Fruit fly (Drosophila melanogaster): ENCODE measurements around the gene jp.

Gene jp

dm6 chr2L:9594625-9595300, 28.2 kb upstream of the jp start (continued):
- TF ChIP-seq al (GFP tag; IDR thresholded peaks at IDR 0.05) (no peak), CG14667 (GFP tag; IDR thresholded peaks at IDR 0.05) (0 out of 2 replicates have a peak, but pooled peaks have one; percentile 13), TFAM (GFP tag; optimal IDR thresholded peaks at IDR 0.05) (no peak), CkIIα-i1 (GFP tag; IDR thresholded peaks at IDR 0.05) (no peak), luna (GFP tag; optimal IDR thresholded peaks at IDR 0.05) (no peak), Med (GFP tag) (no peak), Adf1 (GFP tag; IDR thresholded peaks at IDR 0.05) (no peak), Kr (GFP tag; optimal IDR thresholded peaks at IDR 0.05) (no peak), CG10209 (GFP tag; optimal IDR thresholded peaks at IDR 0.05) (peak; percentile 44), ac (GFP tag; optimal IDR thresholded peaks at IDR 0.05) (no peak), CG18764 (GFP tag; optimal IDR thresholded peaks at IDR 0.05) (peak; percentile 11), Sry-δ (GFP tag; optimal IDR thresholded peaks at IDR 0.05) (no peak), kah (GFP tag; optimal IDR thresholded peaks at IDR 0.05) (no peak), Doc2 (GFP tag; IDR thresholded peaks at IDR 0.05) (no peak), kni (GFP tag; optimal IDR thresholded peaks at IDR 0.05) (no peak), Asciz (GFP tag; optimal IDR thresholded peaks at IDR 0.05) (no peak), CG15601 (tag; optimal IDR thresholded peaks at IDR 0.05) (peak; percentile 43), slp2 (GFP tag; optimal IDR thresholded peaks at IDR 0.05) (no peak), CG2202 (tag; optimal IDR thresholded peaks at IDR 0.05) (peak; percentile 46), MBD-R2 (GFP tag; IDR thresholded peaks at IDR 0.05) (no peak), phol (tag; optimal IDR thresholded peaks at IDR 0.05) (peak; percentile 73), CG34224 (GFP tag; IDR thresholded peaks at IDR 0.05; ENCODE audit: partially characterized antibody) (no peak), Max (GFP tag; optimal IDR thresholded peaks at IDR 0.05) (no peak), B-H1 (GFP tag; IDR thresholded peaks at IDR 0.05) (no peak), Hey (tag; optimal IDR thresholded peaks at IDR 0.05) (no peak), ara (GFP tag; IDR thresholded peaks at IDR 0.05) (peak; percentile 68), CG6854 (GFP tag; optimal IDR thresholded peaks at IDR 0.05) (no peak), Awh (GFP tag; IDR thresholded peaks at IDR 0.05) (peak; percentile 5; the same call in 1 of the 2 replicates), oc (tag; optimal IDR thresholded peaks at IDR 0.05) (no peak), HmgZ (tag; optimal IDR thresholded peaks at IDR 0.05) (no peak), CG3065 (GFP tag; optimal IDR thresholded peaks at IDR 0.05) (no peak), Hand (GFP tag; optimal IDR thresholded peaks at IDR 0.05) (no peak), CG12071 (GFP tag; optimal IDR thresholded peaks at IDR 0.05) (no peak), E2f2 (GFP tag; IDR thresholded peaks at IDR 0.05) (peak; percentile 29; the same call in 1 of the 2 replicates), tap (tag; optimal IDR thresholded peaks at IDR 0.05) (peak; percentile 31), gfzf (GFP tag; optimal IDR thresholded peaks at IDR 0.05) (no peak), CG13424 (tag; optimal IDR thresholded peaks at IDR 0.05) (peak; percentile 18), CG9932 (GFP tag; IDR thresholded peaks at IDR 0.05) (no peak), so (GFP tag; IDR thresholded peaks at IDR 0.05) (no peak), CG13123 (GFP tag; optimal IDR thresholded peaks at IDR 0.05) (no peak), NFAT (GFP tag; IDR thresholded peaks at IDR 0.05) (no peak), CG17802 (tag; optimal IDR thresholded peaks at IDR 0.05) (no peak), croc (GFP tag; conservative IDR thresholded peaks at IDR 0.05) (peak; percentile 65), mld (GFP tag; IDR thresholded peaks at IDR 0.05; ENCODE audit: partially characterized antibody) (no peak), CG18619 (GFP tag; optimal IDR thresholded peaks at IDR 0.05) (no peak), CG15073 (GFP tag; optimal IDR thresholded peaks at IDR 0.05) (no peak), CG15269 (tag; optimal IDR thresholded peaks at IDR 0.05) (no peak), D (optimal IDR thresholded peaks at IDR 0.05) (no peak), D (GFP tag; optimal IDR thresholded peaks at IDR 0.05) (peak; percentile 58), Vsx1 (GFP tag; optimal IDR thresholded peaks at IDR 0.05) (no peak), trem (tag; optimal IDR thresholded peaks at IDR 0.05) (peak; percentile 62)

Measured in whole organism, embryonic.